Worm (Caenorhabditis elegans): Measurements from ENCODE around the gene Y43C5B.2.

Y43C5B.2 gene

ce11 chrIV:10344621-10345020, 7.5 kb downstream of the Y43C5B.2 start (continued):
- TF ChIP-seq ctbp-1 (GFP tag; IDR thresholded peaks at IDR 0.05), result 0 out of 2 replicates have a peak, but pooled peaks have one; percentile 61
- peak; percentile 15 for TF ChIP-seq ceh-28 (tag; optimal IDR thresholded peaks at IDR 0.05)
- TF ChIP-seq nhr-28 (tag; optimal IDR thresholded peaks at IDR 0.05), result no peak

- TF ChIP-seq ceh-28 (tag; optimal IDR thresholded peaks at IDR 0.05) (no peak), ceh-32 (tag; optimal IDR thresholded peaks at IDR 0.05; ENCODE audit: poor library complexity) (no peak), spr-3 (GFP tag; optimal IDR thresholded peaks at IDR 0.05) (no peak), snpc-1.2 (GFP tag; IDR thresholded peaks at IDR 0.05) (no peak), dve-1 (tag; optimal IDR thresholded peaks at IDR 0.05; ENCODE audit: insufficient read depth) (peak; percentile 88), nhr-10 (tag; optimal IDR thresholded peaks at IDR 0.05) (peak; percentile 67), zfp-3 (GFP tag; conservative IDR thresholded peaks at IDR 0.05) (no peak), pqm-1 (tag; optimal IDR thresholded peaks at IDR 0.05) (peak; percentile 90), mxl-3 (GFP tag; optimal IDR thresholded peaks at IDR 0.05) (peak; percentile 52), unc-130 (GFP tag; optimal IDR thresholded peaks at IDR 0.05) (no peak), ctbp-1 (GFP tag; IDR thresholded peaks at IDR 0.05) (no peak), hlh-11 (tag; optimal IDR thresholded peaks at IDR 0.05) (peak; percentile 86), vab-7 (GFP tag; IDR thresholded peaks at IDR 0.05) (no peak), nhr-48 (tag; optimal IDR thresholded peaks at IDR 0.05) (peak; percentile 47), zip-2 (tag; optimal IDR thresholded peaks at IDR 0.05) (no peak), snpc-4 (tag; optimal IDR thresholded peaks at IDR 0.05) (no peak), unc-62 (GFP tag; optimal IDR thresholded peaks at IDR 0.05 in 1 of 2) (peak in 1 of 2 experiments; percentile 99), unc-62 (tag; optimal IDR thresholded peaks at IDR 0.05) (no peak), Y5F2A.4 (GFP tag; optimal IDR thresholded peaks at IDR 0.05) (no peak), fos-1 (tag; optimal IDR thresholded peaks at IDR 0.05) (no peak), daf-19 (GFP tag; conservative IDR thresholded peaks at IDR 0.05) (no peak), fkh-10 (GFP tag; optimal IDR thresholded peaks at IDR 0.05) (no peak), nhr-25 (tag; optimal IDR thresholded peaks at IDR 0.05; ENCODE audit: borderline replicate concordance, insufficient read depth) (peak; percentile 93), skn-1 (tag; optimal IDR thresholded peaks at IDR 0.05) (no peak), zip-11 (GFP tag; IDR thresholded peaks at IDR 0.05) (no peak), F49E8.2 (tag; optimal IDR thresholded peaks at IDR 0.05; ENCODE audit: borderline replicate concordance) (no peak), ceh-20 (GFP tag; IDR thresholded peaks at IDR 0.05) (peak; percentile 86), sdz-12 (GFP tag; optimal IDR thresholded peaks at IDR 0.05) (no peak), nhr-6 (tag; optimal IDR thresholded peaks at IDR 0.05) (no peak), lin-39 (tag; optimal IDR thresholded peaks at IDR 0.05) (no peak), F26F4.8 (GFP tag; conservative IDR thresholded peaks at IDR 0.05) (no peak), gei-8 (GFP tag; optimal IDR thresholded peaks at IDR 0.05) (no peak), T26A8.4 (GFP tag; IDR thresholded peaks at IDR 0.05) (no peak), duxl-1 (tag; optimal IDR thresholded peaks at IDR 0.05; ENCODE audit: poor library complexity) (no peak), arid-1 (GFP tag; conservative IDR thresholded peaks at IDR 0.05) (no peak), hmg-1.1 (GFP tag; IDR thresholded peaks at IDR 0.05) (no peak; the same call in 1 of the 2 replicates), R02D3.7 (tag; optimal IDR thresholded peaks at IDR 0.05) (no peak), aha-1 (tag) (no peak), T20F7.1 (GFP tag; optimal IDR thresholded peaks at IDR 0.05) (peak; percentile 51), madf-5 (GFP tag; IDR thresholded peaks at IDR 0.05) (no peak), ceh-44 (GFP tag; IDR thresholded peaks at IDR 0.05) (no peak), ztf-7 (tag; optimal IDR thresholded peaks at IDR 0.05) (no peak), F37D6.2 (tag; optimal IDR thresholded peaks at IDR 0.05) (no peak), nhr-237 (tag; optimal IDR thresholded peaks at IDR 0.05) (no peak), saeg-2 (GFP tag; IDR thresholded peaks at IDR 0.05) (0 out of 2 replicates have a peak, but pooled peaks have one; percentile 28), Y105C5A.15 (GFP tag; IDR thresholded peaks at IDR 0.05) (no peak), unc-39 (tag; optimal IDR thresholded peaks at IDR 0.05) (no peak), mep-1 (tag; optimal IDR thresholded peaks at IDR 0.05) (peak; percentile 72), ces-1 (GFP tag; optimal IDR thresholded peaks at IDR 0.05) (no peak)
Observed at ce11 chrIV:10342361-10342706, 9.8 kb downstream of the Y43C5B.2 start.

Data from whole organism, L4 larva.